Worm (Caenorhabditis elegans): ENCODE results near the gene F08G2.8.
A peak's percentile ranks its signal among the peaks of the same experiment; 100 is the strongest.

The F08G2.8 gene

ce11 chrII:13886431-13886830, 34.3 kb downstream of the F08G2.8 start:
- no peak for TF ChIP-seq him-1 (tag; optimal IDR thresholded peaks at IDR 0.05)
- no peak for TF ChIP-seq W03F9.2 (tag; optimal IDR thresholded peaks at IDR 0.05)

ce11 chrII:13888278-13888677, 36.2 kb downstream of the F08G2.8 start, which contains the start of gene mcd-1:
TSS of gene mcd-1 (plus strand) at chrII:13888544.
- TF ChIP-seq W03F9.2 (tag; optimal IDR thresholded peaks at IDR 0.05) (peak; percentile 51), him-1 (tag; optimal IDR thresholded peaks at IDR 0.05) (no peak)

DNA sequence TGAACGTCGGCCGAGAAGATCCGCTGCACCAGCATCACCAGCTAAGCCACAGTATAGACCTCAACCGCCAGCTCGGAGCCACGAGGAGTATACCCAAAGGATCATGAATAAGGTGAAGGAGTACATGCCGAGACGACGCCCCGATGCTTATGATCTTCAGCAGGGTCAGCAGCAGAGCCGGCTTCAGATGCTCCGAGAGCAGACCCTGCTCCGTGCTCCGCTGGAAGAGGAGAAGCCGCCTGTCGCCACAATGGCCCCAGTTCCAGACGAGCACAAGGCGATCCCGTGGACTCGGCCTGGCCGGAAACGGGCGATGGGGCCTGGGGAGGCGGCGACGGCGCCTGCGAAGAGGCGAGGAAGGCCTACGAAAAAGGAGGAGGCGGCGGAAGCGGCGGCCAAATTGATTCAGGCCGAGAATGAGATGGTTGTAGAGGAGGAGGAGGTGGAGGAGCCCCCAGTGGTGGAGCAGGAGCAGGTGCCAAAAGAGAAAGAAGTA, 44.2 kb downstream of the F08G2.8 start:
- TF ChIP-seq W03F9.2 (tag; optimal IDR thresholded peaks at IDR 0.05): no peak
- TF ChIP-seq him-1 (tag; optimal IDR thresholded peaks at IDR 0.05): no peak
- no peak for TF ChIP-seq dao-5 (tag; optimal IDR thresholded peaks at IDR 0.05)

DNA sequence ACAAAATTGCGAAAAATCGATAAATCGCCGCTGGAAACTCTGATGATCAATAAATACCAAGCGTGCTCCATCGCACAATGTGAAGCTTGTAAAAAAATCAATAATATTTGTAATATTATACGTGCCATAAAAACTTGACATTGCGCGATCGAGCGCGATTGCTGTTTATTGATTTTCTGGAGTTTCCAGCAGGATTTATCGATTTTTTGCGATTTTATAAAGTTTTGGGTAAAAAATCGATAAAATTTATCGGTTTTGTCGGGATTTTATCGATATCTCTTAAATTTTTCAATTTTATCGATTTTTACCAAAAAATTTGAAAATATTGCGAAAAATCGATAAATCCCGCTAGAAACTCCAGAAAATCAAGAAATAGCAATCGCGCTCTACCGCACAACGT, 47.7 kb downstream of the F08G2.8 start:
- TF ChIP-seq dao-5 (tag; optimal IDR thresholded peaks at IDR 0.05) (no peak), him-1 (tag; optimal IDR thresholded peaks at IDR 0.05) (no peak), W03F9.2 (tag; optimal IDR thresholded peaks at IDR 0.05) (no peak)

- TF ChIP-seq dao-5 (tag; optimal IDR thresholded peaks at IDR 0.05) (no peak), him-1 (tag; optimal IDR thresholded peaks at IDR 0.05) (no peak), W03F9.2 (tag; optimal IDR thresholded peaks at IDR 0.05) (no peak)
These were observed 49.9 kb downstream of the F08G2.8 start, which contains the start of gene W02B8.1 for ce11 chrII:13902014-13902413. TSS of gene W02B8.1 (minus strand) at chrII:13902114.

DNA sequence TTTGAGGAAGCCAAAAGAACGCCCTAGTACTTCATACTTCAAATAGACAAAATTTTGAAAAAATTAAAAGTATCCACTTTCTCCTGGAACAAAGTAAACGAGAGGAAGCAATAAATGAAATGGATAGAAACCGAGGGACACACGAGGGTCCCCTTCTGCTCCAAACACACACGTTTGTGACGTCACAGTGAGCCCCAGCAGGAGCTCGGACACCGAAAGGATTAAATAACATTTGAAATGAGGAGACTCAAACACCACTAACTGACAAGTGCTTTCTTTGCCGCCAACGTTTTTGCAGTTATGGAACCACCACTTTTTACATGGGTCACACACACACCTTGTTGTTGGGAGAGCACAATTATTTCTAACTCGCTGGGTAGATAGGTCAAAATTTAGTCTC, 51.4 kb downstream of the F08G2.8 start:
- TF ChIP-seq W03F9.2 (tag; optimal IDR thresholded peaks at IDR 0.05) (no peak), him-1 (tag; optimal IDR thresholded peaks at IDR 0.05) (no peak), dao-5 (tag; optimal IDR thresholded peaks at IDR 0.05) (no peak)

Data from whole organism, L4/young adult.